Worm (Caenorhabditis elegans) whole organism, mixed stage, embryonic: ENCODE data around the gene dbt-1.

ENCODE experiments used
- M03D4.4 ChIP-seq: sonication (generic microtip); optimal IDR thresholded peaks from 2 replicates; lab custom pipeline; 2017; ENCODE audit warnings: mild to moderate bottlenecking, missing genetic modification characterization, missing compliant biosample characterization
- bed-3 ChIP-seq: fragments of 200-800 bp; sonication (Bioruptor generic); optimal IDR thresholded peaks from 3 replicates; lab custom pipeline; 2018; ENCODE audit warnings: mild to moderate bottlenecking, missing genetic modification characterization, moderate library complexity, missing compliant biosample characterization
- blmp-1 ChIP-seq: fragments of 150-350 bp; optimal IDR thresholded peaks from 2 replicates; lab custom pipeline; 2014; ENCODE audit warnings: missing biosample characterization, missing genetic modification characterization
- ceh-39 ChIP-seq: fragments of 150-350 bp; optimal IDR thresholded peaks from 2 replicates; lab custom pipeline; 2014; ENCODE audit warnings: missing biosample characterization, missing genetic modification characterization
- ceh-43 ChIP-seq: fragments of 200-800 bp; sonication (Bioruptor generic); optimal IDR thresholded peaks from 2 replicates; lab custom pipeline; 2018; ENCODE audit warnings: mild to moderate bottlenecking, missing genetic modification characterization, moderate library complexity, missing compliant biosample characterization
- ceh-83 ChIP-seq: fragments of 200-800 bp; sonication (Bioruptor generic); optimal IDR thresholded peaks from 2 replicates; lab custom pipeline; 2018; ENCODE audit warnings: mild to moderate bottlenecking, missing genetic modification characterization, missing compliant biosample characterization
- ces-1 ChIP-seq: fragments of 150-350 bp; optimal IDR thresholded peaks from 2 replicates; lab custom pipeline; 2014; ENCODE audit warnings: missing biosample characterization, missing genetic modification reagents, missing genetic modification characterization
- cnd-1 ChIP-seq: fragments of 200-800 bp; sonication (Bioruptor generic); optimal IDR thresholded peaks from 2 replicates; lab custom pipeline; 2018; ENCODE audit warnings: mild to moderate bottlenecking, missing genetic modification characterization, missing compliant biosample characterization
- drap-1 ChIP-seq: fragments of 200-800 bp; sonication (Bioruptor generic); optimal IDR thresholded peaks from 3 replicates; lab custom pipeline; 2018; ENCODE audit warnings: mild to moderate bottlenecking, missing genetic modification characterization, missing compliant biosample characterization
- elt-1 ChIP-seq: sonication (generic microtip); optimal IDR thresholded peaks from 2 replicates; lab custom pipeline; 2017; ENCODE audit warnings: missing genetic modification characterization, mild to moderate bottlenecking, missing compliant biosample characterization, antibody characterized with exemption, moderate library complexity, borderline replicate concordance; ENCODE audit not compliant: insufficient read depth
- ham-2 ChIP-seq: fragments of 200-800 bp; sonication (Bioruptor generic); optimal IDR thresholded peaks from 2 replicates; lab custom pipeline; 2018; ENCODE audit warnings: mild to moderate bottlenecking, missing genetic modification characterization, missing compliant biosample characterization
- hlh-1 ChIP-seq: fragments of 150-350 bp; optimal IDR thresholded peaks from 2 replicates; lab custom pipeline; 2014; ENCODE audit warnings: missing biosample characterization, missing genetic modification reagents, missing genetic modification characterization
- lin-13 ChIP-seq: fragments of 150-350 bp; optimal IDR thresholded peaks from 2 replicates; lab custom pipeline; 2014; ENCODE audit warnings: missing biosample characterization, missing genetic modification characterization
- lsy-2 ChIP-seq: fragments of 150-350 bp; optimal IDR thresholded peaks from 2 replicates; lab custom pipeline; 2014; ENCODE audit warnings: missing biosample characterization, missing genetic modification characterization
- mep-1 ChIP-seq: fragments of 150-350 bp; optimal IDR thresholded peaks from 2 replicates; lab custom pipeline; 2017; ENCODE audit warnings: missing biosample characterization, missing genetic modification reagents, missing genetic modification characterization, inconsistent platforms
- mls-2 ChIP-seq: sonication (generic microtip); optimal IDR thresholded peaks from 2 replicates; lab custom pipeline; 2016; ENCODE audit warnings: mild to moderate bottlenecking, missing genetic modification characterization, moderate library complexity, missing compliant biosample characterization
- nhr-12 ChIP-seq: fragments of 150-350 bp; optimal IDR thresholded peaks from 2 replicates; lab custom pipeline; 2014; ENCODE audit warnings: missing biosample characterization, missing genetic modification characterization
- nhr-2 ChIP-seq: fragments of 150-350 bp; optimal IDR thresholded peaks from 2 replicates; lab custom pipeline; 2014; ENCODE audit warnings: missing biosample characterization, missing genetic modification characterization
- nhr-237 ChIP-seq: fragments of 150-350 bp; optimal IDR thresholded peaks from 2 replicates; lab custom pipeline; 2014; ENCODE audit warnings: missing biosample characterization, missing genetic modification characterization
- nhr-28 ChIP-seq: fragments of 150-350 bp; optimal IDR thresholded peaks from 2 replicates; lab custom pipeline; 2014; ENCODE audit warnings: missing biosample characterization, missing genetic modification characterization
- pha-4 ChIP-seq: fragments of 150-350 bp; optimal IDR thresholded peaks from 2 replicates; lab custom pipeline; 2018; ENCODE audit warnings: missing biosample characterization, missing genetic modification reagents, missing genetic modification characterization
- sem-2 ChIP-seq: fragments of 200-800 bp; sonication (Bioruptor generic); optimal IDR thresholded peaks from 2 replicates; lab custom pipeline; 2018; ENCODE audit warnings: mild to moderate bottlenecking, missing genetic modification characterization, missing compliant biosample characterization
- sptf-1 ChIP-seq: sonication (generic microtip); optimal IDR thresholded peaks from 2 replicates; lab custom pipeline; 2017; ENCODE audit warnings: mild to moderate bottlenecking, missing genetic modification characterization, moderate library complexity, missing compliant biosample characterization
- tbx-8 ChIP-seq: fragments of 200-800 bp; sonication (Bioruptor generic); optimal IDR thresholded peaks from 2 replicates; lab custom pipeline; 2018; ENCODE audit warnings: mild to moderate bottlenecking, missing genetic modification characterization, moderate library complexity, missing compliant biosample characterization
- unc-120 ChIP-seq: sonication (generic microtip); optimal IDR thresholded peaks from 2 replicates; lab custom pipeline; 2017; ENCODE audit warnings: missing genetic modification characterization, missing compliant biosample characterization; ENCODE audit not compliant: poor library complexity, severe bottlenecking
- unc-39 ChIP-seq: fragments of 150-350 bp; optimal IDR thresholded peaks from 2 replicates; lab custom pipeline; 2014; ENCODE audit warnings: missing biosample characterization, missing genetic modification characterization
- unc-62 ChIP-seq: fragments of 150-350 bp; optimal IDR thresholded peaks from 2 replicates; lab custom pipeline; 2014; ENCODE audit warnings: missing biosample characterization, missing genetic modification reagents, missing genetic modification characterization
- zip-8 ChIP-seq: fragments of 150-350 bp; optimal IDR thresholded peaks from 2 replicates; lab custom pipeline; 2014; ENCODE audit warnings: missing biosample characterization, missing genetic modification characterization
- ztf-11 ChIP-seq: fragments of 150-350 bp; optimal IDR thresholded peaks from 2 replicates; lab custom pipeline; 2014; ENCODE audit warnings: missing biosample characterization, missing genetic modification characterization

The dbt-1 gene

ce11 chrII:7945168-7945567 is at the start of gene dbt-1:
dbt-1 (minus strand) TSS chrII:7945206.
- TF ChIP-seq ceh-39 (tag; lab: Kevin White, UChicago) (no peak), sptf-1 (tag; lab: Kevin White, UChicago) (no peak), unc-62 (GFP tag; lab: Kevin White, UChicago) (peak; percentile 3), pha-4 (tag; lab: Kevin White, UChicago) (peak; percentile 71), nhr-237 (tag; lab: Kevin White, UChicago) (peak; percentile 64), hlh-1 (tag; lab: Kevin White, UChicago) (peak; percentile 51), mep-1 (tag; lab: Kevin White, UChicago) (peak; percentile 65), ces-1 (GFP tag; lab: Kevin White, UChicago) (peak; percentile 38), lsy-2 (tag; lab: Kevin White, UChicago) (peak; percentile 74), lin-13 (tag; lab: Kevin White, UChicago) (peak; percentile 45), elt-1 (tag; lab: Kevin White, UChicago) (no peak)

ce11 chrII:7991279-7991678 is 46.3 kb upstream of the dbt-1 start:
- peak; percentile 20 for TF ChIP-seq ces-1 (GFP tag; lab: Kevin White, UChicago)
- TF ChIP-seq mls-2 (tag; lab: Kevin White, UChicago), result no peak

- TF ChIP-seq unc-120 (tag; lab: Kevin White, UChicago), result no peak
- TF ChIP-seq ces-1 (GFP tag; lab: Kevin White, UChicago), result peak; percentile 64
Measured at ce11 chrII:7990192-7990591, 45.2 kb upstream of the dbt-1 start.

ce11 chrII:7986928-7987327 is 41.9 kb upstream of the dbt-1 start:
- TF ChIP-seq unc-120 (tag; lab: Kevin White, UChicago) (no peak), sem-2 (GFP tag; lab: Kevin White, UChicago) (no peak), ztf-11 (no peak), zip-8 (tag; lab: Kevin White, UChicago) (no peak)

ce11 chrII:7985029-7985428 is 40.0 kb upstream of the dbt-1 start:
- TF ChIP-seq nhr-237 (tag; lab: Kevin White, UChicago), result no peak
- no peak for TF ChIP-seq sptf-1 (tag; lab: Kevin White, UChicago)
- no peak for TF ChIP-seq ztf-11
- TF ChIP-seq pha-4 (tag; lab: Kevin White, UChicago), result no peak
- TF ChIP-seq nhr-12 (tag; lab: Kevin White, UChicago), result no peak
- TF ChIP-seq ceh-83 (GFP tag; lab: Kevin White, UChicago), result no peak
- TF ChIP-seq nhr-28 (tag; lab: Kevin White, UChicago), result no peak
- no peak for TF ChIP-seq blmp-1
- TF ChIP-seq, all 35 proteins: peak for 0

ce11 chrII:7984071-7984470 is 39.1 kb upstream of the dbt-1 start:
- no peak for TF ChIP-seq hlh-1 (tag; lab: Kevin White, UChicago)
- TF ChIP-seq mep-1 (tag; lab: Kevin White, UChicago), result no peak
- TF ChIP-seq sem-2 (GFP tag; lab: Kevin White, UChicago), result no peak
- no peak for TF ChIP-seq ham-2 (GFP tag; lab: Kevin White, UChicago)
- no peak for TF ChIP-seq nhr-12 (tag; lab: Kevin White, UChicago)
- no peak for TF ChIP-seq drap-1 (GFP tag; lab: Kevin White, UChicago)
- TF ChIP-seq lin-13 (tag; lab: Kevin White, UChicago), result no peak
- TF ChIP-seq unc-39, result no peak
- TF ChIP-seq ceh-39 (tag; lab: Kevin White, UChicago), result no peak
- no peak for TF ChIP-seq ztf-11
- TF ChIP-seq unc-62 (GFP tag; lab: Kevin White, UChicago), result no peak
- no peak for TF ChIP-seq nhr-28 (tag; lab: Kevin White, UChicago)
- no peak for TF ChIP-seq tbx-8 (GFP tag; lab: Kevin White, UChicago)
- no peak for TF ChIP-seq nhr-2
- TF ChIP-seq, all 35 proteins: peak for 0

- TF ChIP-seq nhr-237 (tag; lab: Kevin White, UChicago), result no peak
- no peak for TF ChIP-seq unc-120 (tag; lab: Kevin White, UChicago)
- TF ChIP-seq ceh-83 (GFP tag; lab: Kevin White, UChicago), result no peak
- TF ChIP-seq lsy-2 (tag; lab: Kevin White, UChicago), result no peak
- no peak for TF ChIP-seq mls-2 (tag; lab: Kevin White, UChicago)
- no peak for TF ChIP-seq lin-13 (tag; lab: Kevin White, UChicago)
- no peak for TF ChIP-seq tbx-8 (GFP tag; lab: Kevin White, UChicago)
- TF ChIP-seq elt-1 (tag; lab: Kevin White, UChicago), result no peak
- TF ChIP-seq M03D4.4, result no peak
- TF ChIP-seq bed-3 (GFP tag; lab: Kevin White, UChicago), result no peak
- TF ChIP-seq zip-8 (tag; lab: Kevin White, UChicago), result no peak
- TF ChIP-seq unc-62 (GFP tag; lab: Kevin White, UChicago), result no peak
- TF ChIP-seq sptf-1 (tag; lab: Kevin White, UChicago), result no peak
- no peak for TF ChIP-seq sem-2 (GFP tag; lab: Kevin White, UChicago)
- TF ChIP-seq cnd-1 (tag; lab: Kevin White, UChicago), result no peak
- no peak for TF ChIP-seq ceh-43
Measured at ce11 chrII:7983454-7983853, 38.4 kb upstream of the dbt-1 start.
